Worm (Caenorhabditis elegans): ENCODE results near the gene unc-96.
A peak's percentile ranks its signal among the peaks of the same experiment; 100 is the strongest.

The unc-96 gene

ce11 chrX:621190-621589 is at the start of gene unc-96:
unc-96 (minus strand) TSS chrX:621290.
- TF ChIP-seq nhr-129 (tag; optimal IDR thresholded peaks at IDR 0.05): no peak

ce11 chrX:670603-671002 is 49.5 kb upstream of the unc-96 start, which contains the start of gene T19D7.6:
T19D7.6 (minus strand) TSS chrX:670800.
- TF ChIP-seq ztf-4 (tag; optimal IDR thresholded peaks at IDR 0.05): no peak
- TF ChIP-seq fos-1 (tag; optimal IDR thresholded peaks at IDR 0.05): peak; percentile 54
- TF ChIP-seq skn-1 (tag; optimal IDR thresholded peaks at IDR 0.05): no peak
- TF ChIP-seq aly-2 (tag; optimal IDR thresholded peaks at IDR 0.05): no peak
- no peak for TF ChIP-seq sma-3 (GFP tag; optimal IDR thresholded peaks at IDR 0.05)
- no peak for TF ChIP-seq zag-1 (tag; optimal IDR thresholded peaks at IDR 0.05)
- no peak for TF ChIP-seq elt-3 (tag; optimal IDR thresholded peaks at IDR 0.05)

- TF ChIP-seq lin-11 (tag; optimal IDR thresholded peaks at IDR 0.05) (no peak), nhr-21 (tag; optimal IDR thresholded peaks at IDR 0.05) (no peak), nhr-10 (tag; optimal IDR thresholded peaks at IDR 0.05) (no peak), ama-1 (optimal IDR thresholded peaks at IDR 0.05) (no peak), peb-1 (tag; optimal IDR thresholded peaks at IDR 0.05) (no peak), alr-1 (tag; optimal IDR thresholded peaks at IDR 0.05) (no peak)
Observed at ce11 chrX:666125-666524, 45.0 kb upstream of the unc-96 start, which contains the start of gene T19D7.5. T19D7.5 (minus strand) TSS chrX:666225.

- no peak for TF ChIP-seq nhr-23 (tag; optimal IDR thresholded peaks at IDR 0.05)
- peak; percentile 47 for TF ChIP-seq egl-27 (tag; optimal IDR thresholded peaks at IDR 0.05)
- TF ChIP-seq Y55F3AM.14 (GFP tag; optimal IDR thresholded peaks at IDR 0.05): peak; percentile 44
- no peak for TF ChIP-seq elt-3 (tag; optimal IDR thresholded peaks at IDR 0.05)
- peak; percentile 57 for TF ChIP-seq fos-1 (tag; optimal IDR thresholded peaks at IDR 0.05)
- TF ChIP-seq unc-55 (GFP tag; optimal IDR thresholded peaks at IDR 0.05): peak; percentile 81
- TF ChIP-seq mbf-1 (tag; optimal IDR thresholded peaks at IDR 0.05): no peak
- TF ChIP-seq sma-9 (GFP tag; optimal IDR thresholded peaks at IDR 0.05): peak; percentile 50
- TF ChIP-seq sma-9 (tag; optimal IDR thresholded peaks at IDR 0.05): no peak
- TF ChIP-seq lin-11 (tag; optimal IDR thresholded peaks at IDR 0.05): peak; percentile 72
- peak; percentile 39 for TF ChIP-seq zag-1 (tag; optimal IDR thresholded peaks at IDR 0.05)
- TF ChIP-seq crh-2 (tag; optimal IDR thresholded peaks at IDR 0.05): peak; percentile 76
- TF ChIP-seq mdl-1 (tag; optimal IDR thresholded peaks at IDR 0.05): peak in 1 of 2 experiments; percentile 68
- peak; percentile 56 for TF ChIP-seq lin-13 (GFP tag; optimal IDR thresholded peaks at IDR 0.05)
- no peak for TF ChIP-seq nhr-12 (tag; optimal IDR thresholded peaks at IDR 0.05)
- peak; percentile 47 for TF ChIP-seq nhr-21 (tag; optimal IDR thresholded peaks at IDR 0.05)
- no peak for TF ChIP-seq unc-62 (GFP tag; optimal IDR thresholded peaks at IDR 0.05)
- TF ChIP-seq nhr-129 (tag; optimal IDR thresholded peaks at IDR 0.05): peak; percentile 66
- TF ChIP-seq nhr-10 (tag; optimal IDR thresholded peaks at IDR 0.05): no peak
- TF ChIP-seq lsy-2 (tag; optimal IDR thresholded peaks at IDR 0.05): peak in 1 of 2 experiments; percentile 69
- peak; percentile 14 for TF ChIP-seq nhr-6 (tag; optimal IDR thresholded peaks at IDR 0.05)
- TF ChIP-seq mab-5 (tag; optimal IDR thresholded peaks at IDR 0.05): peak; percentile 7
- no peak for TF ChIP-seq peb-1 (tag; optimal IDR thresholded peaks at IDR 0.05)
- peak; percentile 24 for TF ChIP-seq F13H6.1 (tag; optimal IDR thresholded peaks at IDR 0.05)
- peak; percentile 79 for TF ChIP-seq snpc-4 (tag; optimal IDR thresholded peaks at IDR 0.05)
- peak; percentile 29 for TF ChIP-seq ztf-4 (tag; optimal IDR thresholded peaks at IDR 0.05)
- TF ChIP-seq sem-4 (tag; optimal IDR thresholded peaks at IDR 0.05): no peak
- TF ChIP-seq C34F6.9 (tag; optimal IDR thresholded peaks at IDR 0.05): peak; percentile 86
Observed at ce11 chrX:661727-662330, 40.7 kb upstream of the unc-96 start, which contains the start of gene rund-1. rund-1 (minus strand) TSS chrX:661777.

ce11 chrX:655884-656283 is 34.8 kb upstream of the unc-96 start, which contains the start of gene lpr-7:
lpr-7 (plus strand) TSS chrX:656184.
- TF ChIP-seq ama-1 (optimal IDR thresholded peaks at IDR 0.05) (no peak), nhr-237 (tag; optimal IDR thresholded peaks at IDR 0.05) (no peak), egl-27 (tag; optimal IDR thresholded peaks at IDR 0.05) (no peak), mdl-1 (tag; optimal IDR thresholded peaks at IDR 0.05) (no peak), nhr-12 (tag; optimal IDR thresholded peaks at IDR 0.05) (no peak), ztf-11 (tag; optimal IDR thresholded peaks at IDR 0.05) (no peak), elt-1 (tag; optimal IDR thresholded peaks at IDR 0.05) (no peak), nhr-77 (tag; optimal IDR thresholded peaks at IDR 0.05) (no peak), ZK546.5 (tag; optimal IDR thresholded peaks at IDR 0.05) (no peak), nhr-25 (tag; optimal IDR thresholded peaks at IDR 0.05) (no peak), ztf-1 (GFP tag; conservative IDR thresholded peaks at IDR 0.05) (no peak), snpc-4 (tag; optimal IDR thresholded peaks at IDR 0.05) (no peak), Y55F3AM.14 (GFP tag; optimal IDR thresholded peaks at IDR 0.05) (no peak), aly-2 (tag; optimal IDR thresholded peaks at IDR 0.05) (no peak), elt-3 (tag; optimal IDR thresholded peaks at IDR 0.05) (no peak), sma-9 (GFP tag; optimal IDR thresholded peaks at IDR 0.05) (no peak), sma-9 (tag; optimal IDR thresholded peaks at IDR 0.05) (no peak), unc-39 (tag; optimal IDR thresholded peaks at IDR 0.05) (no peak), skn-1 (tag; optimal IDR thresholded peaks at IDR 0.05) (no peak)
